Worm (Caenorhabditis elegans) whole organism, L3 larva: ENCODE measurements around the gene ceh-87.

Source experiments
- R02D3.7 ChIP-seq: fragments of 150-350 bp; optimal IDR thresholded peaks from 2 replicates; lab custom pipeline; 2014; ENCODE audit warnings: missing biosample characterization, missing genetic modification characterization
- ZK546.5 ChIP-seq: sonication (generic microtip); optimal IDR thresholded peaks from 2 replicates; lab custom pipeline; 2017; ENCODE audit warnings: missing biosample characterization, missing genetic modification characterization
- aly-2 ChIP-seq: fragments of 150-350 bp; optimal IDR thresholded peaks from 2 replicates; lab custom pipeline; 2014; ENCODE audit warnings: missing biosample characterization, missing genetic modification characterization
- ama-1 ChIP-seq: fragments of 150-350 bp; optimal IDR thresholded peaks from 2 replicates; lab custom pipeline; 2018
- ceh-16 ChIP-seq: sonication (generic microtip); optimal IDR thresholded peaks from 2 replicates; lab custom pipeline; 2017; ENCODE audit warnings: missing biosample characterization, missing genetic modification characterization
- ceh-28 ChIP-seq: fragments of 150-350 bp; optimal IDR thresholded peaks from 2 replicates; lab custom pipeline; 2014; ENCODE audit warnings: missing biosample characterization, missing genetic modification reagents, missing genetic modification characterization
- ceh-82 ChIP-seq: fragments of 150-350 bp; optimal IDR thresholded peaks from 2 replicates; lab custom pipeline; 2014; ENCODE audit warnings: missing biosample characterization, missing genetic modification characterization
- egl-27 ChIP-seq: sonication (generic microtip); optimal IDR thresholded peaks from 4 replicates; lab custom pipeline; 2017; ENCODE audit warnings: missing biosample characterization, missing genetic modification reagents, missing genetic modification characterization
- egl-5 ChIP-seq: fragments of 150-350 bp; optimal IDR thresholded peaks from 2 replicates; lab custom pipeline; 2017; ENCODE audit warnings: missing biosample characterization, missing genetic modification reagents, missing genetic modification characterization, inconsistent platforms
- elt-1 ChIP-seq: fragments of 150-350 bp; optimal IDR thresholded peaks from 2 replicates; lab custom pipeline; 2014; ENCODE audit warnings: missing biosample characterization, missing genetic modification characterization
- elt-2 ChIP-seq: sonication (generic microtip); optimal IDR thresholded peaks from 2 replicates; lab custom pipeline; 2016; ENCODE audit warnings: missing genetic modification reagents, mild to moderate bottlenecking, missing genetic modification characterization, missing compliant biosample characterization
- elt-3 ChIP-seq, 3 experiments: fragments of 150-350 bp in 1 of 3; sonication (generic microtip) in 2 of 3; optimal IDR thresholded peaks; 2 replicates in 2 of 3; 4 replicates in 1 of 3; lab custom pipeline; 2014 to 2017; ENCODE audit warnings: missing biosample characterization in 3 of 3, missing genetic modification characterization in 3 of 3
- eor-1 ChIP-seq, 2 experiments: fragments of 150-350 bp; optimal IDR thresholded peaks; 2 replicates each; lab custom pipeline; 2014 to 2018; ENCODE audit warnings: missing biosample characterization in 2 of 2, missing genetic modification characterization in 2 of 2
- fkh-10 ChIP-seq: sonication (generic microtip); optimal IDR thresholded peaks from 2 replicates; lab custom pipeline; 2017; ENCODE audit warnings: missing biosample characterization, missing genetic modification reagents, missing genetic modification characterization
- fkh-2 ChIP-seq: fragments of 150-350 bp; optimal IDR thresholded peaks from 2 replicates; lab custom pipeline; 2014; ENCODE audit warnings: missing biosample characterization, missing genetic modification reagents, missing genetic modification characterization
- fos-1 ChIP-seq: fragments of 150-350 bp; optimal IDR thresholded peaks from 2 replicates; lab custom pipeline; 2014; ENCODE audit warnings: missing biosample characterization, missing genetic modification characterization
- hmg-11 ChIP-seq: sonication (generic microtip); optimal IDR thresholded peaks from 2 replicates; lab custom pipeline; 2016; ENCODE audit warnings: missing genetic modification characterization, missing compliant biosample characterization
- lin-15B ChIP-seq: fragments of 150-350 bp; optimal IDR thresholded peaks from 2 replicates; lab custom pipeline; 2014; ENCODE audit warnings: missing biosample characterization, missing genetic modification characterization
- lin-39 ChIP-seq: fragments of 150-350 bp; optimal IDR thresholded peaks from 2 replicates; lab custom pipeline; 2018; ENCODE audit warnings: missing biosample characterization, missing genetic modification reagents, missing genetic modification characterization
- lsy-12 ChIP-seq: sonication (generic microtip); optimal IDR thresholded peaks from 2 replicates; lab custom pipeline; 2016; ENCODE audit warnings: mild to moderate bottlenecking, missing genetic modification characterization, missing compliant biosample characterization
- mdl-1 ChIP-seq: fragments of 150-350 bp; optimal IDR thresholded peaks from 2 replicates; lab custom pipeline; 2014; ENCODE audit warnings: missing biosample characterization, missing genetic modification characterization
- mml-1 ChIP-seq: fragments of 150-350 bp; sonication (generic microtip); optimal IDR thresholded peaks from 3 replicates; lab custom pipeline; 2014; ENCODE audit warnings: missing biosample characterization, missing genetic modification characterization
- nfya-1 ChIP-seq: sonication (generic microtip); optimal IDR thresholded peaks from 2 replicates; lab custom pipeline; 2017; ENCODE audit warnings: missing genetic modification characterization, mild to moderate bottlenecking, missing compliant biosample characterization, antibody characterized with exemption, moderate library complexity; ENCODE audit not compliant: insufficient read depth
- nhr-11 ChIP-seq: fragments of 150-350 bp; optimal IDR thresholded peaks from 2 replicates; lab custom pipeline; 2014; ENCODE audit warnings: missing biosample characterization, missing genetic modification characterization
- nhr-23 ChIP-seq: fragments of 150-350 bp; optimal IDR thresholded peaks from 2 replicates; lab custom pipeline; 2014; ENCODE audit warnings: missing biosample characterization, missing genetic modification reagents, missing genetic modification characterization
- nhr-237 ChIP-seq: fragments of 150-350 bp; optimal IDR thresholded peaks from 2 replicates; lab custom pipeline; 2014; ENCODE audit warnings: missing biosample characterization, missing genetic modification characterization
- nhr-25 ChIP-seq: sonication (generic microtip); optimal IDR thresholded peaks from 2 replicates; lab custom pipeline; 2017; ENCODE audit warnings: missing biosample characterization, missing genetic modification characterization
- nhr-28 ChIP-seq: fragments of 150-350 bp; optimal IDR thresholded peaks from 2 replicates; lab custom pipeline; 2014; ENCODE audit warnings: missing biosample characterization, missing genetic modification characterization
- nhr-43 ChIP-seq: sonication (generic microtip); optimal IDR thresholded peaks from 2 replicates; lab custom pipeline; 2016; ENCODE audit warnings: mild to moderate bottlenecking, missing genetic modification characterization, missing compliant biosample characterization; ENCODE audit not compliant: poor library complexity, severe bottlenecking
- nhr-67 ChIP-seq: fragments of 150-350 bp; optimal IDR thresholded peaks from 2 replicates; lab custom pipeline; 2014; ENCODE audit warnings: missing biosample characterization, missing genetic modification characterization
- nhr-77 ChIP-seq: fragments of 150-350 bp; optimal IDR thresholded peaks from 2 replicates; lab custom pipeline; 2014; ENCODE audit warnings: missing biosample characterization, missing genetic modification characterization
- sea-2 ChIP-seq: fragments of 150-350 bp; sonication (generic microtip); optimal IDR thresholded peaks from 4 replicates; lab custom pipeline; 2014; ENCODE audit warnings: missing biosample characterization, missing genetic modification reagents, missing genetic modification characterization
- snpc-4 ChIP-seq: fragments of 150-350 bp; optimal IDR thresholded peaks from 2 replicates; lab custom pipeline; 2014; ENCODE audit warnings: missing biosample characterization, missing genetic modification characterization
- tbx-2 ChIP-seq: sonication (generic microtip); optimal IDR thresholded peaks from 2 replicates; lab custom pipeline; 2016; ENCODE audit warnings: mild to moderate bottlenecking, missing genetic modification characterization, missing compliant biosample characterization
- unc-39 ChIP-seq: sonication (generic microtip); optimal IDR thresholded peaks from 4 replicates; lab custom pipeline; 2017; ENCODE audit warnings: missing biosample characterization, missing genetic modification characterization
- unc-62 ChIP-seq: fragments of 150-350 bp; sonication (generic microtip); optimal IDR thresholded peaks from 4 replicates; lab custom pipeline; 2014; ENCODE audit warnings: missing biosample characterization, missing genetic modification reagents, missing genetic modification characterization
- zag-1 ChIP-seq: fragments of 150-350 bp; optimal IDR thresholded peaks from 2 replicates; lab custom pipeline; 2014; ENCODE audit warnings: missing biosample characterization, missing genetic modification characterization
- ztf-11 ChIP-seq: fragments of 150-350 bp; optimal IDR thresholded peaks from 2 replicates; lab custom pipeline; 2014; ENCODE audit warnings: missing biosample characterization, missing genetic modification characterization
- ztf-4 ChIP-seq: fragments of 150-350 bp; optimal IDR thresholded peaks from 2 replicates; lab custom pipeline; 2014; ENCODE audit warnings: missing biosample characterization, missing genetic modification characterization

Gene ceh-87

DNA sequence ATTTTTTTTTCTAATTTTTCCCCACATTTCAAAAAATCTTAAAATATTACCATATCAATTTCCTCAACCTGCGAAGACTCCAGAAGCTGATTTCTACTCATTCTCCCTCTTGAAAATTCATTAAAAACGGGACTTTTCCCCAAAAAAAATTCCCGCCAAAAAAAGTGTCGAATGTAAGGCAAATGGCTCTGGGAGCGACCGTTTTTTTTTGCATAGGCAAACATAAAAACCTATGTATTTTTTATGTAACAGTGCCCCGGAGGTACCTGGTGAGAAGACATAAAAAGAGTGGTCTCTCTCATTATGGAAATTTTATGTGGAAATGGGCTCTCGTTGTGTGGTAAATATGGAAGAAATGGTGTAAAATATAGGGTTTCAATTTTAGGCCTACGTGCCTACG is at the start of gene ceh-87:
TSS of gene ceh-87 (minus strand) at position 101 of the 400 bp plus-strand sequence.
- TF ChIP-seq ztf-4 (tag; lab: Kevin White, UChicago), result no peak
- no peak for TF ChIP-seq nhr-237 (tag; lab: Kevin White, UChicago)
- no peak for TF ChIP-seq nhr-11 (tag; lab: Kevin White, UChicago)
- no peak for TF ChIP-seq ztf-11 (tag; lab: Kevin White, UChicago)
- TF ChIP-seq ZK546.5 (tag; lab: Kevin White, UChicago), result no peak
- TF ChIP-seq nhr-23, result no peak
- no peak for TF ChIP-seq aly-2
- no peak for TF ChIP-seq nhr-28
- no peak for TF ChIP-seq ceh-82
- no peak for TF ChIP-seq elt-3 (tag; optimal IDR thresholded peaks at IDR 0.05; lab: Kevin White, UChicago)
- TF ChIP-seq eor-1 (tag; optimal IDR thresholded peaks at IDR 0.05; lab: Kevin White, UChicago), result no peak
- no peak for TF ChIP-seq ceh-16
- no peak for TF ChIP-seq fos-1 (tag; lab: Kevin White, UChicago)
- TF ChIP-seq mdl-1, result no peak
- no peak for TF ChIP-seq snpc-4 (tag; lab: Kevin White, UChicago)
- no peak for TF ChIP-seq nfya-1 (tag; lab: Kevin White, UChicago)

DNA sequence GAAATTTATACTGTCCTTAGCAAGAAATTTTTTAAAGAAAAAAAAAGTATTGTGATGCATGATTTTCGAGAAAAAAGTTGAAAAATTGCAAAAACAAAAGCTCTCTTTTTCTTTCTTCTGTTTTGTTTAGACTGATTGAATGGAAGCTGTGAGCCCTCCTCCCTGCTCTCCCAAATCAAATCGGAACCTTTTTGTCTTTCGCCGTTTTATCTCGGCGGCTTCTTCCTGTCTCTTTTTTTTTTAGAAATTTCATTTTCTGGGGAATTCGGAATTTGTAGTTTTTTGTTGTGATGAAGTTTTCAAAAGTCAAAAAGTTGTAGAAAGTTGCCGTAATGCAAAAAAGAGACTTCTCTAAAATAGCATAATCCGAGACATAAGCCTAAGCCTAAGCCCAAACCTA is 46.5 kb upstream of the ceh-87 start:
- no peak for TF ChIP-seq elt-1 (tag; lab: Kevin White, UChicago)
- TF ChIP-seq fkh-10 (GFP tag; lab: Kevin White, UChicago), result peak; percentile 61
- no peak for TF ChIP-seq mdl-1
- TF ChIP-seq lin-15B (tag; lab: Kevin White, UChicago), result no peak
- TF ChIP-seq unc-62 (GFP tag; lab: Kevin White, UChicago), result no peak

DNA sequence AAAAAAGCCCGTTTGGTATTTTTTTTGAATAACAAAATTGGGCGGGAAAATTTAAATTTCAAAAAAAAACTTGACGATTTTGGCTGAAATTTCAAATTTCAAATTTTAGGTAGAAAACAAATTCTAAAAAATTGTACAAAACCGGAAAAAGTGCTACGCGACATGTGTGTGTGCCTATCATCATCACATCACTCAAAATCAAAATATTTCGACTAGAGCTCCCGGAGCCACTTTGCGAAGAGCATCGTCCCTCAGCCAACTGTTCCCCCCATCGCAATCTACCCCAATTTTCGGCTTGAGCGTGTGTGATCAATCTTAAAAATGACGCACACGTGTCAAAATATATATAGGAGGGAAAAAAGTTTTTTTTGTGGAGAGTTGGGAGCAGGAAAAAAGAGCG is 42.7 kb upstream of the ceh-87 start:
- TF ChIP-seq hmg-11 (tag; lab: Kevin White, UChicago) (no peak), ztf-11 (tag; lab: Kevin White, UChicago) (no peak), ztf-4 (tag; lab: Kevin White, UChicago) (no peak), elt-3 (tag; optimal IDR thresholded peaks at IDR 0.05; lab: Kevin White, UChicago) (no peak), mml-1 (no peak), nhr-28 (no peak), fos-1 (tag; lab: Kevin White, UChicago) (no peak), R02D3.7 (tag; lab: Kevin White, UChicago) (no peak), nhr-77 (tag; lab: Kevin White, UChicago) (no peak), snpc-4 (tag; lab: Kevin White, UChicago) (no peak)

DNA sequence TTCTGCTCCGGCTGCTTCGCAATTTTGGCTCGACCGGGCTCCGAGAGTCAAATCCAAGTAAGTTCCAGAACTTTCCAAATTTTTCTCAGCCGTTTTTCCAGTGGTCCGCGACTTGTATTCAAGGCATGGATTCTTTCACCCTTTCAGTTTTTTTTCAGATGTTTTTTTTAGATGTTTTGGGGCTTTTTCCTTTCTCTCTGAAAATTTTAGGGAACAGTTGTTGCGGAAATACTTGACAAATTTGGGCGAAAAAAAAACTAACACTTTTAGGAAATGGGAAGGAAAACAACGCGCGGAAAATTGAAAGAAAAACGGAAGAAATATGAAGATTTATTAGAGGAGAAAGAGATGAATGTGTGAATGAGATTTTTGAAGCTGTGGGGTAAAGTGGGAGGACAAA is 41.5 kb upstream of the ceh-87 start, which contains the start of the genes T05A8.11 and nep-2:
TSS of gene T05A8.11 (minus strand) at position 101 of the 400 bp plus-strand sequence.
TSS of gene nep-2 (minus strand) at position 192 of the 400 bp plus-strand sequence.
- TF ChIP-seq lin-39 (tag; lab: Kevin White, UChicago) (no peak), nhr-43 (tag; lab: Kevin White, UChicago) (no peak), fos-1 (tag; lab: Kevin White, UChicago) (no peak), ceh-28 (tag; lab: Kevin White, UChicago) (no peak), nfya-1 (tag; lab: Kevin White, UChicago) (no peak), elt-2 (tag; lab: Kevin White, UChicago) (no peak), ZK546.5 (tag; lab: Kevin White, UChicago) (no peak), tbx-2 (no peak), egl-5 (tag; lab: Kevin White, UChicago) (no peak), sea-2 (no peak), nhr-25 (tag; lab: Kevin White, UChicago) (no peak), unc-62 (GFP tag; lab: Kevin White, UChicago) (no peak), mml-1 (no peak), egl-27 (no peak)
- TF ChIP-seq, all 47 proteins: peak for 0

DNA sequence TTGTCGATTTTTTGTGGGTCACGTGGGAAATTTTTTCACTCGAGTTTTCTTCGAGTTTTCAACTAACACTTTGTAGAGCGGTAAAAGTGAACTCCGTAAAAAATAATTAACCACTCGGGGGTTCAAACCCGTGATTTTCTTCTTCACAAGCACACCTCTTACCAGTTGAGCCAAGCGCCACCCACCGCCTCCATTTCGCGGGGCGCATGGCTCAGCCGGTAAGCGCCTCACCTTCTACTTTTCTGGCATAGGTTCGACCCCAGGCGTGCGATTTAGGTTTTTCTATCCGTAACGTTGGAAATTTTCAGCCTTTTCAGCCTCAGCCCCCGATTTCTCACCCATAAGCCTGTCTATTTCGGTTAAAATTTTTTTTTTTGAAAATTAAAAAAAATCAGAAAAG is 37.9 kb upstream of the ceh-87 start:
- TF ChIP-seq nhr-67 (no peak), unc-39 (tag; lab: Kevin White, UChicago) (no peak), nhr-77 (tag; lab: Kevin White, UChicago) (no peak), ztf-4 (tag; lab: Kevin White, UChicago) (no peak), egl-5 (tag; lab: Kevin White, UChicago) (no peak), lsy-12 (tag; lab: Kevin White, UChicago) (no peak), zag-1 (tag; lab: Kevin White, UChicago) (no peak), lin-15B (tag; lab: Kevin White, UChicago) (no peak), R02D3.7 (tag; lab: Kevin White, UChicago) (no peak), ceh-16 (no peak), tbx-2 (no peak), ama-1 (lab: Kevin White, UChicago) (no peak), fkh-2 (tag; lab: Kevin White, UChicago) (no peak), lin-39 (tag; lab: Kevin White, UChicago) (no peak), eor-1 (tag; optimal IDR thresholded peaks at IDR 0.05; lab: Kevin White, UChicago) (no peak), aly-2 (no peak), sea-2 (no peak), nhr-43 (tag; lab: Kevin White, UChicago) (no peak), nhr-23 (no peak)
